Worm (Caenorhabditis elegans) whole organism, L1 larva: ENCODE measurements around the gene M04C3.2.

Source experiments
- F16B12.6 ChIP-seq: fragments of 150-350 bp; optimal IDR thresholded peaks from 2 replicates; lab custom pipeline; 2014; ENCODE audit warnings: missing biosample characterization, missing genetic modification characterization
- aha-1 ChIP-seq: fragments of 150-350 bp; optimal IDR thresholded peaks from 2 replicates; lab custom pipeline; 2014; ENCODE audit warnings: missing biosample characterization, missing genetic modification characterization
- aly-2 ChIP-seq: fragments of 150-350 bp; optimal IDR thresholded peaks from 2 replicates; lab custom pipeline; 2014; ENCODE audit warnings: missing biosample characterization, missing genetic modification characterization
- ama-1 ChIP-seq: fragments of 150-350 bp; optimal IDR thresholded peaks from 2 replicates; lab custom pipeline; 2014
- ces-1 ChIP-seq: fragments of 150-350 bp; optimal IDR thresholded peaks from 2 replicates; lab custom pipeline; 2014; ENCODE audit warnings: missing biosample characterization, missing genetic modification reagents, missing genetic modification characterization
- lin-13 ChIP-seq: fragments of 150-350 bp; optimal IDR thresholded peaks from 2 replicates; lab custom pipeline; 2014; ENCODE audit warnings: missing biosample characterization, missing genetic modification reagents, missing genetic modification characterization
- mep-1 ChIP-seq: fragments of 150-350 bp; optimal IDR thresholded peaks from 2 replicates; lab custom pipeline; 2014; ENCODE audit warnings: missing biosample characterization, missing genetic modification characterization
- nhr-77 ChIP-seq: fragments of 150-350 bp; optimal IDR thresholded peaks from 2 replicates; lab custom pipeline; 2014; ENCODE audit warnings: missing biosample characterization, missing genetic modification characterization
- rnt-1 ChIP-seq: sonication (generic microtip); optimal IDR thresholded peaks from 2 replicates; lab custom pipeline; 2016; ENCODE audit warnings: mild to moderate bottlenecking, missing genetic modification characterization, moderate library complexity, missing compliant biosample characterization
- sptf-1 ChIP-seq: fragments of 150-350 bp; optimal IDR thresholded peaks from 2 replicates; lab custom pipeline; 2014; ENCODE audit warnings: missing biosample characterization, missing genetic modification characterization
- unc-130 ChIP-seq: fragments of 150-350 bp; optimal IDR thresholded peaks from 2 replicates; lab custom pipeline; 2017; ENCODE audit warnings: missing biosample characterization, missing genetic modification characterization, inconsistent platforms
- ztf-11 ChIP-seq, 2 experiments: sonication (generic microtip); optimal IDR thresholded peaks; 2 replicates each; lab custom pipeline; 2016 to 2017; ENCODE audit warnings: missing genetic modification characterization in 2 of 2, missing biosample characterization in 1 of 2, missing compliant biosample characterization in 1 of 2
- ztf-4 ChIP-seq: fragments of 150-350 bp; optimal IDR thresholded peaks from 2 replicates; lab custom pipeline; 2014; ENCODE audit warnings: missing biosample characterization, missing genetic modification characterization

ce11 chrV:19430351-19430913 lies 18.3 kb downstream of the M04C3.2 start:
- TF ChIP-seq ces-1 (no peak), ztf-11 (tag; optimal IDR thresholded peaks at IDR 0.05; lab: Kevin White, UChicago) (no peak), aha-1 (tag; lab: Kevin White, UChicago) (no peak), F16B12.6 (tag; lab: Kevin White, UChicago) (no peak), rnt-1 (no peak), sptf-1 (tag; lab: Kevin White, UChicago) (no peak), aly-2 (tag; lab: Kevin White, UChicago) (no peak), ama-1 (lab: Kevin White, UChicago) (no peak), lin-13 (GFP tag; lab: Kevin White, UChicago) (no peak), mep-1 (tag; lab: Kevin White, UChicago) (no peak), unc-130 (tag; lab: Kevin White, UChicago) (no peak), ztf-4 (tag; lab: Kevin White, UChicago) (no peak), nhr-77 (tag; lab: Kevin White, UChicago) (no peak)
